Worm (Caenorhabditis elegans): ENCODE results near the gene hst-2.

DNA sequence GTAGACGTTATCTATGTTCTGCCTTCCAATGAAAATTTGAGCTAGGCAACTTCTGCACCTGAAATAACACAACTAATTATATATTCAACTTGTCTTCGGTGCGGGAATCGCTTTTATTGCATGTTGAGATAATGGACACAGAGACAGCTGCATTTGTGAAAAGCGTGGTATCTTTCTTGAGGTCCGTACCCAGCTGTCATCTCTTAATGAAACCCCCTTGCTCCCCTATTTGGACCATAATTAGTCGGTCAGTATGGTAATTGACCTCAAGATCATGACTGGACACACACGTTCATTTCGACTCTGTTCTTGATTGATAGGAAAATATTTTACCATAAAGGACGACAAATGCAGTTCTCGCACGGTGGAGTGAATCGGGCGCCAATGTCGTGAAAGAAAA lies 4.4 kb upstream of the hst-2 start:
- TF ChIP-seq ama-1 (optimal IDR thresholded peaks at IDR 0.05) (no peak), tbx-2 (tag; optimal IDR thresholded peaks at IDR 0.05) (no peak)

Data from whole organism, late embryonic.